Fruit fly (Drosophila melanogaster) whole organism, embryonic: Measurements from ENCODE around the gene hyd.
A peak's percentile ranks its signal among the peaks of the same experiment; 100 is the strongest.

Experiments used
- Ada2b ChIP-seq: fragments of 200-800 bp; sonication (Bioruptor generic); IDR thresholded peaks from 2 replicates; pipeline ENCODE4 v1.3.6; 2022; ENCODE audit warnings: missing biosample characterization, missing genetic modification characterization
- Atf-2 ChIP-seq: fragments of 200-800 bp; sonication (Bioruptor generic); optimal IDR thresholded peaks from 2 replicates; lab custom pipeline; 2016; ENCODE audit warnings: missing biosample characterization, missing genetic modification characterization
- CG1024 ChIP-seq: fragments of 200-800 bp; sonication (Bioruptor generic); IDR thresholded peaks from 2 replicates; pipeline ENCODE4 v1.3.6; 2022; ENCODE audit warnings: missing biosample characterization, missing genetic modification characterization
- CG10543 ChIP-seq: fragments of 200-800 bp; sonication (Bioruptor generic); optimal IDR thresholded peaks from 3 replicates; lab custom pipeline; 2017; ENCODE audit warnings: missing biosample characterization, mild to moderate bottlenecking, missing genetic modification characterization, moderate library complexity
- CG10654 ChIP-seq: fragments of 200-800 bp; sonication (Bioruptor generic); optimal IDR thresholded peaks from 2 replicates; lab custom pipeline; 2016; ENCODE audit warnings: missing biosample characterization, missing genetic modification characterization
- CG11247 ChIP-seq: fragments of 200-800 bp; sonication (Bioruptor generic); IDR thresholded peaks from 2 replicates; pipeline ENCODE4 v1.3.6; 2022; ENCODE audit warnings: missing biosample characterization, missing genetic modification characterization
- CG11456 ChIP-seq: fragments of 200-800 bp; sonication (Bioruptor generic); IDR thresholded peaks from 3 replicates; pipeline ENCODE4 v1.3.6; 2022; ENCODE audit warnings: missing biosample characterization, missing genetic modification characterization
- CG11723 ChIP-seq: fragments of 200-800 bp; sonication (Bioruptor generic); optimal IDR thresholded peaks from 2 replicates; lab custom pipeline; 2017; ENCODE audit warnings: missing biosample characterization, mild to moderate bottlenecking, missing genetic modification characterization
- CG17385 ChIP-seq: fragments of 200-800 bp; sonication (Bioruptor generic); optimal IDR thresholded peaks from 3 replicates; lab custom pipeline; 2018; ENCODE audit warnings: missing biosample characterization, mild to moderate bottlenecking, missing genetic modification characterization
- CG2116 ChIP-seq: fragments of 200-800 bp; sonication (Bioruptor generic); optimal IDR thresholded peaks from 3 replicates; lab custom pipeline; 2018; ENCODE audit warnings: missing biosample characterization, mild to moderate bottlenecking, missing genetic modification characterization
- CG31388 ChIP-seq: fragments of 200-800 bp; sonication (Bioruptor generic); optimal IDR thresholded peaks from 2 replicates; lab custom pipeline; 2016; ENCODE audit warnings: missing biosample characterization, missing genetic modification characterization
- CG34376 ChIP-seq: fragments of 200-800 bp; sonication (Bioruptor generic); optimal IDR thresholded peaks from 2 replicates; lab custom pipeline; 2018; ENCODE audit warnings: missing biosample characterization, mild to moderate bottlenecking, missing genetic modification characterization
- CG3995 ChIP-seq: fragments of 200-800 bp; sonication (Bioruptor generic); optimal IDR thresholded peaks from 3 replicates; lab custom pipeline; 2016; ENCODE audit warnings: missing biosample characterization, missing genetic modification characterization
- CG4328 ChIP-seq: fragments of 200-800 bp; sonication (Bioruptor generic); optimal IDR thresholded peaks from 3 replicates; lab custom pipeline; 2017; ENCODE audit warnings: missing biosample characterization, missing genetic modification reagents, missing genetic modification characterization
- CG6272 ChIP-seq: fragments of 200-800 bp; sonication (Bioruptor generic); IDR thresholded peaks from 2 replicates; pipeline ENCODE4 v1.3.6; 2022; ENCODE audit warnings: missing biosample characterization, missing genetic modification characterization
- CG6791 ChIP-seq: fragments of 200-800 bp; sonication (Bioruptor generic); IDR thresholded peaks from 3 replicates; pipeline ENCODE4 v1.3.6; 2022; ENCODE audit warnings: missing biosample characterization, missing genetic modification characterization; ENCODE audit not compliant: partially characterized antibody
- CG7928 ChIP-seq: fragments of 200-800 bp; sonication (Bioruptor generic); optimal IDR thresholded peaks from 2 replicates; lab custom pipeline; 2017; ENCODE audit warnings: missing biosample characterization, mild to moderate bottlenecking, missing genetic modification characterization
- CG8359 ChIP-seq: fragments of 200-800 bp; sonication (Bioruptor generic); optimal IDR thresholded peaks from 2 replicates; lab custom pipeline; 2017; ENCODE audit warnings: missing biosample characterization, mild to moderate bottlenecking, missing genetic modification characterization, borderline replicate concordance
- CG9215 ChIP-seq: fragments of 200-800 bp; sonication (Bioruptor generic); IDR thresholded peaks from 2 replicates; pipeline ENCODE4 v1.3.6; 2022; ENCODE audit warnings: missing biosample characterization, missing genetic modification characterization
- CG9876 ChIP-seq: fragments of 200-800 bp; sonication (Bioruptor generic); optimal IDR thresholded peaks from 2 replicates; lab custom pipeline; 2016; ENCODE audit warnings: missing biosample characterization, missing genetic modification characterization
- CTCF ChIP-seq: fragments of 200-800 bp; sonication (Bioruptor generic); optimal IDR thresholded peaks from 2 replicates; lab custom pipeline; 2017; ENCODE audit warnings: missing biosample characterization, mild to moderate bottlenecking, missing genetic modification characterization, moderate library complexity
- Camta ChIP-seq: fragments of 200-800 bp; sonication (Bioruptor generic); optimal IDR thresholded peaks from 2 replicates; lab custom pipeline; 2016; ENCODE audit warnings: missing biosample characterization, missing genetic modification characterization
- Chrac-16 ChIP-seq: fragments of 200-800 bp; sonication (Bioruptor generic); optimal IDR thresholded peaks from 3 replicates; lab custom pipeline; 2016; ENCODE audit warnings: missing biosample characterization, missing genetic modification characterization
- Dip2 ChIP-seq: fragments of 200-800 bp; sonication (Bioruptor generic); IDR thresholded peaks from 2 replicates; pipeline ENCODE4 v1.3.6; 2022; ENCODE audit warnings: missing biosample characterization, missing genetic modification characterization
- Dref ChIP-seq: fragments of 200-800 bp; sonication (Bioruptor generic); IDR thresholded peaks from 2 replicates; pipeline ENCODE4 v1.3.6; 2022; ENCODE audit warnings: missing biosample characterization, missing genetic modification characterization
- E2f1 ChIP-seq: fragments of 200-800 bp; sonication (Bioruptor generic); IDR thresholded peaks from 2 replicates; pipeline ENCODE4 v1.3.6; 2022; ENCODE audit warnings: missing biosample characterization, missing genetic modification characterization
- Med ChIP-seq: fragments of 200-800 bp; sonication (Bioruptor generic); peaks from one replicate; lab custom pipeline; 2016; ENCODE audit warnings: missing biosample characterization, missing genetic modification characterization, mild to moderate bottlenecking, inconsistent platforms, moderate library complexity
- NfI ChIP-seq: fragments of 200-800 bp; sonication (Bioruptor generic); optimal IDR thresholded peaks from 3 replicates; lab custom pipeline; 2018; ENCODE audit warnings: missing biosample characterization, mild to moderate bottlenecking, missing genetic modification characterization, moderate library complexity
- Poxn ChIP-seq: fragments of 200-800 bp; sonication (Bioruptor generic); IDR thresholded peaks from 2 replicates; pipeline ENCODE4 v1.3.6; 2022; ENCODE audit warnings: missing biosample characterization, missing genetic modification characterization
- Scr ChIP-seq: fragments of 200-800 bp; sonication (Bioruptor generic); IDR thresholded peaks from 2 replicates; pipeline ENCODE4 v1.3.6; 2022; ENCODE audit warnings: missing biosample characterization, missing genetic modification characterization; ENCODE audit not compliant: partially characterized antibody
- TFAM ChIP-seq: fragments of 200-800 bp; sonication (Bioruptor generic); optimal IDR thresholded peaks from 2 replicates; lab custom pipeline; 2017; ENCODE audit warnings: missing biosample characterization, missing genetic modification characterization, inconsistent platforms
- ab ChIP-seq: fragments of 200-800 bp; sonication (Bioruptor generic); optimal IDR thresholded peaks from 2 replicates; lab custom pipeline; 2016; ENCODE audit warnings: missing biosample characterization, missing genetic modification characterization
- ci ChIP-seq: fragments of 200-800 bp; sonication (Bioruptor generic); IDR thresholded peaks from 3 replicates; pipeline ENCODE4 v1.3.6; 2022; ENCODE audit warnings: missing biosample characterization, missing genetic modification characterization
- corto ChIP-seq: fragments of 200-800 bp; sonication (Bioruptor generic); optimal IDR thresholded peaks from 2 replicates; lab custom pipeline; 2016; ENCODE audit warnings: missing biosample characterization, mild to moderate bottlenecking, missing genetic modification characterization, moderate library complexity
- crp ChIP-seq, 2 experiments: fragments of 200-800 bp; sonication (Bioruptor generic); optimal IDR thresholded peaks; 2 replicates in 1 of 2; 3 replicates in 1 of 2; lab custom pipeline; 2017; ENCODE audit warnings: missing biosample characterization in 2 of 2, missing genetic modification characterization in 2 of 2, mild to moderate bottlenecking in 1 of 2, moderate library complexity in 1 of 2
- disco-r ChIP-seq: fragments of 200-800 bp; sonication (Bioruptor generic); optimal IDR thresholded peaks from 2 replicates; lab custom pipeline; 2016; ENCODE audit warnings: missing biosample characterization, missing genetic modification characterization
- dpn ChIP-seq, 2 experiments: fragments of 200-800 bp; sonication (Bioruptor generic); optimal IDR thresholded peaks; 3 replicates each; lab custom pipeline; 2016; ENCODE audit warnings: missing biosample characterization in 2 of 2, missing genetic modification characterization in 2 of 2
- fru ChIP-seq: fragments of >200 bp; optimal IDR thresholded peaks from 2 replicates; lab custom pipeline; 2017
- gsb ChIP-seq: fragments of 200-800 bp; sonication (Bioruptor generic); IDR thresholded peaks from 2 replicates; pipeline ENCODE4 v1.3.6; 2022; ENCODE audit warnings: missing biosample characterization, missing genetic modification characterization
- hth ChIP-seq: fragments of >200 bp; optimal IDR thresholded peaks from 2 replicates; lab custom pipeline; 2017; ENCODE audit warnings: inconsistent platforms
- jing ChIP-seq: fragments of 200-800 bp; sonication (Bioruptor generic); optimal IDR thresholded peaks from 2 replicates; lab custom pipeline; 2018; ENCODE audit warnings: missing biosample characterization, mild to moderate bottlenecking, missing genetic modification characterization
- lmd ChIP-seq: fragments of 200-800 bp; sonication (Bioruptor generic); IDR thresholded peaks from 2 replicates; pipeline ENCODE4 v1.3.6; 2022; ENCODE audit warnings: missing biosample characterization, missing genetic modification characterization
- phol ChIP-seq: fragments of 200-800 bp; sonication (Bioruptor generic); optimal IDR thresholded peaks from 3 replicates; lab custom pipeline; 2018; ENCODE audit warnings: missing biosample characterization, mild to moderate bottlenecking, missing genetic modification characterization, moderate library complexity
- tna ChIP-seq: fragments of 200-800 bp; sonication (Bioruptor generic); IDR thresholded peaks from 2 replicates; pipeline ENCODE4 v1.3.6; 2022; ENCODE audit warnings: missing biosample characterization, missing genetic modification characterization; ENCODE audit not compliant: partially characterized antibody
- tup ChIP-seq: fragments of 200-800 bp; sonication (Bioruptor generic); optimal IDR thresholded peaks from 2 replicates; lab custom pipeline; 2016; ENCODE audit warnings: missing biosample characterization, mild to moderate bottlenecking, missing genetic modification characterization, moderate library complexity
- yki ChIP-seq: fragments of >200 bp; optimal IDR thresholded peaks from 3 replicates; lab custom pipeline; 2018
- zen2 ChIP-seq: fragments of 200-800 bp; sonication (Bioruptor generic); IDR thresholded peaks from 3 replicates; pipeline ENCODE4 v1.3.6; 2022; ENCODE audit warnings: missing biosample characterization, missing genetic modification characterization; ENCODE audit not compliant: partially characterized antibody

hyd gene

dm6 chr3R:9768884-9769283 is 43.5 kb upstream of the hyd start, which contains the start of gene MED6:
Gene MED6, minus strand, starts transcription at chr3R:9768984.
- TF ChIP-seq corto (GFP tag; lab: Kevin White, UChicago) (no peak), CG11247 (GFP tag; lab: Robert Waterston, UW) (no peak), Med (peak; percentile 77), ci (0 out of 3 replicates have a peak, but pooled peaks have one; percentile 7), gsb (GFP tag; lab: Robert Waterston, UW) (0 out of 2 replicates have a peak, but pooled peaks have one; percentile 26), Dref (GFP tag; lab: Robert Waterston, UW) (0 out of 2 replicates have a peak, but pooled peaks have one; percentile 27)

- TF ChIP-seq Dref (GFP tag; lab: Robert Waterston, UW) (peak; percentile 50), CG11456 (GFP tag; lab: Robert Waterston, UW) (peak; percentile 80), CG6272 (GFP tag; lab: Robert Waterston, UW) (no peak), CG8359 (GFP tag; lab: Kevin White, UChicago) (no peak), CG10543 (GFP tag; lab: Kevin White, UChicago) (peak; percentile 72), Atf-2 (GFP tag; lab: Kevin White, UChicago) (no peak), E2f1 (peak; percentile 58; the same call in 1 of the 2 replicates), Scr (peak; percentile 44; the same call in 1 of the 2 replicates), yki (no peak), Camta (GFP tag; lab: Kevin White, UChicago) (peak; percentile 35), CG34376 (GFP tag; lab: Kevin White, UChicago) (peak; percentile 50), ab (GFP tag; lab: Kevin White, UChicago) (no peak), CG31388 (GFP tag; lab: Kevin White, UChicago) (no peak), CG4328 (GFP tag; lab: Kevin White, UChicago) (peak; percentile 1), CG9876 (GFP tag; lab: Kevin White, UChicago) (peak; percentile 76), disco-r (GFP tag; lab: Kevin White, UChicago) (peak; percentile 7), CG9215 (GFP tag; lab: Robert Waterston, UW) (peak; percentile 30; the same call in 1 of the 2 replicates), NfI (peak; percentile 82), phol (tag; lab: Kevin White, UChicago) (peak; percentile 28), tup (peak; percentile 58), CG3995 (GFP tag; lab: Kevin White, UChicago) (peak; percentile 68), TFAM (GFP tag; lab: Kevin White, UChicago) (no peak), CG11723 (GFP tag; lab: Kevin White, UChicago) (peak; percentile 45), CG6791 (GFP tag; lab: Robert Waterston, UW) (peak; percentile 61; the same call in 1 of the 3 replicates), zen2 (GFP tag; lab: Robert Waterston, UW) (no peak), Ada2b (GFP tag; lab: Robert Waterston, UW) (no peak), CG17385 (GFP tag; lab: Kevin White, UChicago) (peak; percentile 99), jing (GFP tag; lab: Kevin White, UChicago) (no peak), Dip2 (GFP tag; lab: Robert Waterston, UW) (no peak), CG7928 (GFP tag; lab: Kevin White, UChicago) (peak; percentile 7), dpn (GFP tag; optimal IDR thresholded peaks at IDR 0.05; lab: Kevin White, UChicago) (peak; percentile 77), CTCF (GFP tag; lab: Kevin White, UChicago) (peak; percentile 37), CG1024 (GFP tag; lab: Robert Waterston, UW) (peak; percentile 48; the same call in 1 of the 2 replicates), Poxn (no peak), tna (GFP tag; lab: Robert Waterston, UW) (peak; percentile 48; the same call in 1 of the 2 replicates), Chrac-16 (GFP tag; lab: Kevin White, UChicago) (peak; percentile 72), CG10654 (GFP tag; lab: Kevin White, UChicago) (peak; percentile 51), hth (lab: Kevin White, UChicago) (no peak), fru (lab: Kevin White, UChicago) (no peak), lmd (GFP tag; lab: Robert Waterston, UW) (peak; percentile 55; the same call in 1 of the 2 replicates), crp (GFP tag; optimal IDR thresholded peaks at IDR 0.05; lab: Kevin White, UChicago) (peak in 1 of 2 experiments; percentile 45), CG2116 (GFP tag; lab: Kevin White, UChicago) (peak; percentile 81)
These were observed 42.5 kb upstream of the hyd start, which contains the start of gene Naa80 for dm6 chr3R:9767620-9768592. Gene Naa80, plus strand, starts transcription at chr3R:9767834.
